Worm (Caenorhabditis elegans): Measurements from ENCODE around the gene clc-20.

DNA sequence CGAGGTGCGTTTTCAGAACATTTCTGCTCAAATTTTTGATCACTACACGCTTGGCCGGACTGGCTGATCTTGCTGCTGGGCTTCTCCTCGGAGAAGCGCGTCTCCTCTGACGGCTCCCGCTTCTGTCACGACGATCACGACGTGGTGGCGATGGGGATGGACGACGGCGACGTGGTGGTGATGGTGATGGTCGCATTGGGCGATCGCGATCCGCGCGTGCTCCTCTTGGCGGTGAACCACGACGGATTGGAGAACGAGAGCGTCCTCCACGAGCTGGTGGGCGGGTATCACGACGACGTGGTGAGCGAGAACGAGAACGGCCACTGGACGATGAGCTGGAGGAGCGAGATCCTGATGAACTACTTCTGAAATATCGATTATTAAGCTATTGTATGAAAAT lies 19.0 kb upstream of the clc-20 start:
- TF ChIP-seq cog-1 (tag; optimal IDR thresholded peaks at IDR 0.05) (no peak), med-1 (GFP tag; optimal IDR thresholded peaks at IDR 0.05; ENCODE audit: insufficient read depth) (no peak), klf-2 (GFP tag; conservative IDR thresholded peaks at IDR 0.05) (no peak), flt-1 (GFP tag; IDR thresholded peaks at IDR 0.05) (no peak), T22C8.4 (GFP tag; IDR thresholded peaks at IDR 0.05) (no peak), ztf-23 (GFP tag; IDR thresholded peaks at IDR 0.05) (no peak), ztf-29 (GFP tag; IDR thresholded peaks at IDR 0.05) (no peak)
